Fruit fly (Drosophila melanogaster) whole organism, embryonic: ENCODE measurements around the gene Dpm3.

Source experiments
- Adf1 ChIP-seq: fragments of 200-800 bp; sonication (Bioruptor generic); IDR thresholded peaks from 2 replicates; pipeline ENCODE4 v1.3.6; 2022; ENCODE audit warnings: missing biosample characterization, missing genetic modification characterization
- BEAF-32 ChIP-seq: fragments of 200-800 bp; sonication (Bioruptor generic); optimal IDR thresholded peaks from 3 replicates; lab custom pipeline; 2017; ENCODE audit warnings: missing biosample characterization, missing genetic modification characterization, mild to moderate bottlenecking, moderate library complexity, missing genetic modification reagents
- CG10462 ChIP-seq: fragments of 200-800 bp; sonication (Bioruptor generic); optimal IDR thresholded peaks from 2 replicates; lab custom pipeline; 2016; ENCODE audit warnings: missing biosample characterization, missing genetic modification characterization
- CG11247 ChIP-seq: fragments of 200-800 bp; sonication (Bioruptor generic); IDR thresholded peaks from 2 replicates; pipeline ENCODE4 v1.3.6; 2022; ENCODE audit warnings: missing biosample characterization, missing genetic modification characterization
- CG11456 ChIP-seq: fragments of 200-800 bp; sonication (Bioruptor generic); IDR thresholded peaks from 3 replicates; pipeline ENCODE4 v1.3.6; 2022; ENCODE audit warnings: missing biosample characterization, missing genetic modification characterization
- CG11695 ChIP-seq: fragments of 200-800 bp; sonication (Bioruptor generic); IDR thresholded peaks from 3 replicates; pipeline ENCODE4 v1.3.6; 2022; ENCODE audit warnings: missing biosample characterization, missing genetic modification characterization
- CG11696 ChIP-seq: fragments of 200-800 bp; sonication (Bioruptor generic); IDR thresholded peaks from 2 replicates; pipeline ENCODE4 v1.3.6; 2022; ENCODE audit warnings: missing biosample characterization, missing genetic modification characterization
- CG1529 ChIP-seq: fragments of 200-800 bp; sonication (Bioruptor generic); optimal IDR thresholded peaks from 3 replicates; lab custom pipeline; 2018; ENCODE audit warnings: missing biosample characterization, missing genetic modification characterization
- CG1602 ChIP-seq: fragments of 200-800 bp; sonication (Bioruptor generic); optimal IDR thresholded peaks from 3 replicates; lab custom pipeline; 2016; ENCODE audit warnings: missing biosample characterization, missing genetic modification characterization
- CG16779 ChIP-seq: fragments of 200-800 bp; sonication (Bioruptor generic); IDR thresholded peaks from 2 replicates; pipeline ENCODE4 v1.3.6; 2022; ENCODE audit warnings: missing biosample characterization, missing genetic modification characterization
- CG16863 ChIP-seq: fragments of 200-800 bp; sonication (Bioruptor generic); optimal IDR thresholded peaks from 3 replicates; lab custom pipeline; 2016; ENCODE audit warnings: missing biosample characterization, missing genetic modification characterization
- CG31224 ChIP-seq: fragments of 200-800 bp; sonication (Bioruptor generic); IDR thresholded peaks from 2 replicates; pipeline ENCODE4 v1.3.6; 2022; ENCODE audit warnings: missing biosample characterization, missing genetic modification characterization
- CG31388 ChIP-seq: fragments of 200-800 bp; sonication (Bioruptor generic); optimal IDR thresholded peaks from 2 replicates; lab custom pipeline; 2016; ENCODE audit warnings: missing biosample characterization, missing genetic modification characterization
- CG3281 ChIP-seq: fragments of 200-800 bp; sonication (Bioruptor generic); optimal IDR thresholded peaks from 3 replicates; lab custom pipeline; 2017; ENCODE audit warnings: missing biosample characterization, mild to moderate bottlenecking, missing genetic modification characterization
- CG34376 ChIP-seq: fragments of 200-800 bp; sonication (Bioruptor generic); optimal IDR thresholded peaks from 2 replicates; lab custom pipeline; 2018; ENCODE audit warnings: missing biosample characterization, mild to moderate bottlenecking, missing genetic modification characterization
- CG4730 ChIP-seq: fragments of 200-800 bp; sonication (Bioruptor generic); IDR thresholded peaks from 2 replicates; pipeline ENCODE4 v1.3.6; 2022; ENCODE audit warnings: missing biosample characterization, missing genetic modification characterization
- CG7786 ChIP-seq: fragments of 200-800 bp; sonication (Bioruptor generic); optimal IDR thresholded peaks from 2 replicates; lab custom pipeline; 2016; ENCODE audit warnings: missing biosample characterization, missing genetic modification characterization
- CHES-1-like ChIP-seq: fragments of 200-800 bp; sonication (Bioruptor generic); optimal IDR thresholded peaks from 2 replicates; lab custom pipeline; 2016; ENCODE audit warnings: missing biosample characterization, missing genetic modification characterization
- Camta ChIP-seq: fragments of 200-800 bp; sonication (Bioruptor generic); optimal IDR thresholded peaks from 2 replicates; lab custom pipeline; 2016; ENCODE audit warnings: missing biosample characterization, missing genetic modification characterization
- Dek ChIP-seq: fragments of 200-800 bp; sonication (Bioruptor generic); optimal IDR thresholded peaks from 3 replicates; lab custom pipeline; 2019; ENCODE audit warnings: missing biosample characterization, mild to moderate bottlenecking, missing genetic modification characterization, moderate library complexity
- Doc2 ChIP-seq: fragments of 200-800 bp; sonication (Bioruptor generic); IDR thresholded peaks from 2 replicates; pipeline ENCODE4 v1.3.6; 2022; ENCODE audit warnings: missing biosample characterization, missing genetic modification characterization
- Fer1 ChIP-seq: fragments of 200-800 bp; sonication (Bioruptor generic); optimal IDR thresholded peaks from 2 replicates; lab custom pipeline; 2017; ENCODE audit warnings: missing biosample characterization, mild to moderate bottlenecking, missing genetic modification characterization
- Fer2 ChIP-seq: fragments of 200-800 bp; sonication (Bioruptor generic); optimal IDR thresholded peaks from 2 replicates; lab custom pipeline; 2018; ENCODE audit warnings: missing biosample characterization, mild to moderate bottlenecking, missing genetic modification characterization, moderate library complexity
- HLH4C ChIP-seq: fragments of 200-800 bp; sonication (Bioruptor generic); IDR thresholded peaks from 3 replicates; pipeline ENCODE4 v1.3.6; 2022; ENCODE audit warnings: missing biosample characterization, missing genetic modification characterization; ENCODE audit not compliant: partially characterized antibody
- HmgZ ChIP-seq: fragments of 200-800 bp; sonication (Bioruptor generic); optimal IDR thresholded peaks from 2 replicates; lab custom pipeline; 2018; ENCODE audit warnings: missing biosample characterization, mild to moderate bottlenecking, missing genetic modification characterization
- MBD-R2 ChIP-seq: fragments of 200-800 bp; sonication (Bioruptor generic); IDR thresholded peaks from 2 replicates; pipeline ENCODE4 v1.3.6; 2022; ENCODE audit warnings: missing biosample characterization, missing genetic modification characterization
- MESR4 ChIP-seq: fragments of 200-800 bp; sonication (Bioruptor generic); optimal IDR thresholded peaks from 2 replicates; lab custom pipeline; 2018; ENCODE audit warnings: missing biosample characterization, mild to moderate bottlenecking, missing genetic modification characterization, moderate library complexity
- NFAT ChIP-seq: fragments of 200-800 bp; sonication (Bioruptor generic); IDR thresholded peaks from 2 replicates; pipeline ENCODE4 v1.3.6; 2022; ENCODE audit warnings: missing biosample characterization, missing genetic modification characterization
- Nf-YB ChIP-seq: fragments of 200-800 bp; sonication (Bioruptor generic); optimal IDR thresholded peaks from 3 replicates; lab custom pipeline; 2019; ENCODE audit warnings: missing biosample characterization, mild to moderate bottlenecking, missing genetic modification characterization, moderate library complexity
- Nf-YC ChIP-seq: fragments of 200-800 bp; optimal IDR thresholded peaks from 3 replicates; lab custom pipeline; 2019; ENCODE audit warnings: missing biosample characterization, mild to moderate bottlenecking, missing genetic modification characterization, moderate library complexity
- NfI ChIP-seq: fragments of 200-800 bp; sonication (Bioruptor generic); optimal IDR thresholded peaks from 3 replicates; lab custom pipeline; 2018; ENCODE audit warnings: missing biosample characterization, mild to moderate bottlenecking, missing genetic modification characterization, moderate library complexity
- Poxn ChIP-seq: fragments of 200-800 bp; sonication (Bioruptor generic); IDR thresholded peaks from 2 replicates; pipeline ENCODE4 v1.3.6; 2022; ENCODE audit warnings: missing biosample characterization, missing genetic modification characterization
- Rfx ChIP-seq: fragments of 200-800 bp; sonication (Bioruptor generic); IDR thresholded peaks from 2 replicates; pipeline ENCODE4 v1.3.6; 2022; ENCODE audit warnings: missing biosample characterization, missing genetic modification characterization
- Rx ChIP-seq: fragments of 200-800 bp; sonication (Bioruptor generic); IDR thresholded peaks from 2 replicates; pipeline ENCODE4 v1.3.6; 2022; ENCODE audit warnings: missing biosample characterization, missing genetic modification characterization
- Tbp ChIP-seq: fragments of >200 bp; optimal IDR thresholded peaks from 2 replicates; lab custom pipeline; 2018; ENCODE audit warnings: missing biosample characterization, missing genetic modification characterization
- ato ChIP-seq: fragments of 200-800 bp; sonication (Bioruptor generic); IDR thresholded peaks from 2 replicates; pipeline ENCODE4 v1.3.6; 2022; ENCODE audit warnings: missing biosample characterization, missing genetic modification characterization; ENCODE audit not compliant: partially characterized antibody
- bcd ChIP-seq: fragments of 200-800 bp; sonication (Bioruptor generic); optimal IDR thresholded peaks from 2 replicates; lab custom pipeline; 2017; ENCODE audit warnings: missing biosample characterization, mild to moderate bottlenecking, missing genetic modification characterization
- caup ChIP-seq: fragments of 200-800 bp; sonication (Bioruptor generic); optimal IDR thresholded peaks from 3 replicates; lab custom pipeline; 2017; ENCODE audit warnings: missing biosample characterization, mild to moderate bottlenecking, missing genetic modification characterization, moderate library complexity; ENCODE audit not compliant: severe bottlenecking
- chm ChIP-seq: fragments of 200-800 bp; sonication (Bioruptor generic); IDR thresholded peaks from 2 replicates; pipeline ENCODE4 v1.3.6; 2022; ENCODE audit warnings: missing biosample characterization, missing genetic modification characterization
- corto ChIP-seq: fragments of 200-800 bp; sonication (Bioruptor generic); optimal IDR thresholded peaks from 2 replicates; lab custom pipeline; 2016; ENCODE audit warnings: missing biosample characterization, mild to moderate bottlenecking, missing genetic modification characterization, moderate library complexity
- da ChIP-seq: fragments of 200-800 bp; sonication (Bioruptor generic); optimal IDR thresholded peaks from 2 replicates; lab custom pipeline; 2016; ENCODE audit warnings: missing biosample characterization, missing genetic modification characterization
- gce ChIP-seq: fragments of 200-800 bp; sonication (Bioruptor generic); IDR thresholded peaks from 3 replicates; pipeline ENCODE4 v1.3.6; 2022; ENCODE audit warnings: missing biosample characterization, missing genetic modification characterization
- gcm2 ChIP-seq: fragments of 200-800 bp; sonication (Bioruptor generic); optimal IDR thresholded peaks from 2 replicates; lab custom pipeline; 2016; ENCODE audit warnings: missing biosample characterization, missing genetic modification characterization
- gsb ChIP-seq: fragments of 200-800 bp; sonication (Bioruptor generic); IDR thresholded peaks from 2 replicates; pipeline ENCODE4 v1.3.6; 2022; ENCODE audit warnings: missing biosample characterization, missing genetic modification characterization
- hth ChIP-seq: fragments of >200 bp; optimal IDR thresholded peaks from 2 replicates; lab custom pipeline; 2017; ENCODE audit warnings: inconsistent platforms
- jumu ChIP-seq: fragments of 200-800 bp; sonication (Bioruptor generic); optimal IDR thresholded peaks from 3 replicates; lab custom pipeline; 2016; ENCODE audit warnings: missing biosample characterization, missing genetic modification characterization
- oc ChIP-seq: fragments of 200-800 bp; sonication (Bioruptor generic); optimal IDR thresholded peaks from 2 replicates; lab custom pipeline; 2018; ENCODE audit warnings: missing biosample characterization, mild to moderate bottlenecking, missing genetic modification characterization, moderate library complexity
- otp ChIP-seq: fragments of 200-800 bp; sonication (Bioruptor generic); IDR thresholded peaks from 3 replicates; pipeline ENCODE4, ENCODE4 v1.3.6; 2022; ENCODE audit warnings: missing biosample characterization, missing genetic modification characterization
- phol ChIP-seq: fragments of 200-800 bp; sonication (Bioruptor generic); optimal IDR thresholded peaks from 3 replicates; lab custom pipeline; 2018; ENCODE audit warnings: missing biosample characterization, mild to moderate bottlenecking, missing genetic modification characterization, moderate library complexity
- rib ChIP-seq: fragments of 200-800 bp; sonication (Bioruptor generic); IDR thresholded peaks from 2 replicates; pipeline ENCODE4 v1.3.6; 2022; ENCODE audit warnings: missing biosample characterization, missing genetic modification characterization
- toy ChIP-seq: fragments of 200-800 bp; sonication (Bioruptor generic); IDR thresholded peaks from 2 replicates; pipeline ENCODE4 v1.3.6; 2022; ENCODE audit warnings: missing biosample characterization, missing genetic modification characterization

Gene Dpm3

dm6 chr3R:13434325-13435168, 31.7 kb upstream of the Dpm3 start, which contains the start of gene yrt (continued):
- no peak for TF ChIP-seq corto (GFP tag; lab: Kevin White, UChicago)
- no peak for TF ChIP-seq gsb (GFP tag; lab: Robert Waterston, UW)
- TF ChIP-seq toy (GFP tag; lab: Robert Waterston, UW) = no peak
- TF ChIP-seq Fer1 (GFP tag; lab: Kevin White, UChicago) = peak; percentile 16
- TF ChIP-seq CHES-1-like (GFP tag; lab: Kevin White, UChicago) = peak; percentile 33
- peak; percentile 73 for TF ChIP-seq phol (tag; lab: Kevin White, UChicago)
- no peak for TF ChIP-seq CG16863
- TF ChIP-seq bcd (GFP tag; lab: Kevin White, UChicago) = no peak
- TF ChIP-seq Tbp = no peak
- no peak for TF ChIP-seq Nf-YB
- no peak for TF ChIP-seq Dek (tag; lab: Kevin White, UChicago)
- TF ChIP-seq Fer2 (tag; lab: Kevin White, UChicago) = no peak
- TF ChIP-seq Rfx = no peak
- TF ChIP-seq CG31388 (GFP tag; lab: Kevin White, UChicago) = no peak
- no peak for TF ChIP-seq CG11696 (GFP tag; lab: Robert Waterston, UW)
- no peak for TF ChIP-seq jumu (GFP tag; lab: Kevin White, UChicago)
- TF ChIP-seq Poxn (GFP tag; lab: Robert Waterston, UW) = no peak
- TF ChIP-seq CG10462 (GFP tag; lab: Kevin White, UChicago) = no peak
- TF ChIP-seq otp (GFP tag; lab: Robert Waterston, UW) = no peak
- TF ChIP-seq CG4730 (GFP tag; lab: Robert Waterston, UW) = no peak
- no peak for TF ChIP-seq CG3281 (GFP tag; lab: Kevin White, UChicago)
- no peak for TF ChIP-seq hth
- no peak for TF ChIP-seq gce (GFP tag; lab: Robert Waterston, UW)
- TF ChIP-seq CG31224 (GFP tag; lab: Robert Waterston, UW) = no peak
- TF ChIP-seq oc = no peak
- no peak for TF ChIP-seq CG11695 (GFP tag; lab: Robert Waterston, UW)
- TF ChIP-seq gcm2 (GFP tag; lab: Kevin White, UChicago) = no peak
- no peak for TF ChIP-seq CG16779 (GFP tag; lab: Robert Waterston, UW)
- TF ChIP-seq HmgZ (tag; lab: Kevin White, UChicago) = peak; percentile 32
- no peak for TF ChIP-seq NfI (GFP tag; lab: Kevin White, UChicago)
- peak; percentile 56 for TF ChIP-seq MBD-R2 (GFP tag; lab: Robert Waterston, UW)
- TF ChIP-seq Doc2 = no peak
- no peak for TF ChIP-seq rib (GFP tag; lab: Robert Waterston, UW)
- no peak for TF ChIP-seq Nf-YC (tag; lab: Kevin White, UChicago)
- no peak for TF ChIP-seq da (GFP tag; lab: Kevin White, UChicago)
- TF ChIP-seq CG34376 (GFP tag; lab: Kevin White, UChicago) = no peak
- no peak for TF ChIP-seq ato
- no peak for TF ChIP-seq Camta
- TF ChIP-seq CG11456 = no peak
- no peak for TF ChIP-seq CG1529 (GFP tag; lab: Kevin White, UChicago)
- no peak for TF ChIP-seq caup (GFP tag; lab: Kevin White, UChicago)
- no peak for TF ChIP-seq Rx
- no peak for TF ChIP-seq HLH4C (GFP tag; lab: Robert Waterston, UW)
- no peak for TF ChIP-seq NFAT (GFP tag; lab: Robert Waterston, UW)
- peak; percentile 78 for TF ChIP-seq MESR4
- TF ChIP-seq CG1602 = no peak
- no peak for TF ChIP-seq chm (GFP tag; lab: Robert Waterston, UW)
- TF ChIP-seq Adf1 (GFP tag; lab: Robert Waterston, UW) = no peak
- no peak for TF ChIP-seq CG7786 (GFP tag; lab: Kevin White, UChicago)
- TF ChIP-seq CG11247 (GFP tag; lab: Robert Waterston, UW) = no peak
- peak; percentile 38 for TF ChIP-seq BEAF-32 (GFP tag; lab: Kevin White, UChicago)
